Fruit fly (Drosophila melanogaster): ENCODE measurements around the gene S-Lap3.

The S-Lap3 gene

DNA sequence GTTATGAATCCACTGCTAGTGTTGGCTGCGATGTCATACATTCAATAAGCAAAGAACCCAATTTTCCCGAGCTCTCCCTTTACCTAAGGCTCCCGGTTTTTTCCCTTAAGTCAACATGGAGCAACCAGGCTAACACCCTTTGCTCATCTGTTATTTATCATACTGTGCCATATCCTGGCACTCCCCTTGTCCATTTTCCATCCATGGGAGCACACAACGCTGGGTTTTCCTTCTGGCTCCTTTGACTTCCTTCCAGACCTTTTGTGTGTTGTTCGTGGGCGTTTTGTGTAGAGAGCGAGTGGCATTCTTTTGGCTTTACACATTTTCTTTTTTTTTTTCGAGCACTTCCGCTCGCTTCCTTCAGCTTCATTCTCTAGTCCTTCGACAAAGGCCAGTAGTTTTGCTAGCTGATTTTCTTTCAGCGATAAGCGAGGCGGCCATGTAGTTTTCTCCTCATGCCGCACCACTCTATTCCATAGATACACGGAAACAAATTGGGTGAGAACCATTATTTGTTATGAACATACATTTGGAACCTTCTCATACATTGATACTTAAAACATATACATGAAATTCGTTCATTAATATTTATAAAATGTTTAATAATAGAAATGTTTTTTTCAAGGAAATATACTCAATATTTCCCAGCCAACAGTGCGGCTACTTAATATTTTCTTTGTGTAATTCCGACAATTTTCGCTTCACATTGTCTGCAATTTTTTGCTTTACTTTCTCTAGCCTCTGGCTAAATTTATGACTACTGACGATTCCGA lies 31.1 kb downstream of the S-Lap3 start (continued):
- no peak for TF ChIP-seq CG42726 (GFP tag; IDR thresholded peaks at IDR 0.05; ENCODE audit: partially characterized antibody)
- peak; percentile 36 for TF ChIP-seq grau (tag; optimal IDR thresholded peaks at IDR 0.05)
- TF ChIP-seq YL-1 (GFP tag; optimal IDR thresholded peaks at IDR 0.05), result no peak
- TF ChIP-seq chinmo (GFP tag; IDR thresholded peaks at IDR 0.05; ENCODE audit: partially characterized antibody), result no peak
- no peak for TF ChIP-seq CG43689 (GFP tag; IDR thresholded peaks at IDR 0.05)
- TF ChIP-seq Hr51 (GFP tag; optimal IDR thresholded peaks at IDR 0.05), result peak in 1 of 2 experiments; percentile 15
- peak; percentile 5 for TF ChIP-seq PHDP (tag; optimal IDR thresholded peaks at IDR 0.05)
- TF ChIP-seq CG7839 (tag; optimal IDR thresholded peaks at IDR 0.05), result peak; percentile 21
- peak; percentile 49 for TF ChIP-seq lab (GFP tag; optimal IDR thresholded peaks at IDR 0.05)
- TF ChIP-seq Mrtf (GFP tag; IDR thresholded peaks at IDR 0.05), result no peak
- no peak for TF ChIP-seq fd3F (GFP tag; optimal IDR thresholded peaks at IDR 0.05)
- TF ChIP-seq CG30020 (tag; optimal IDR thresholded peaks at IDR 0.05), result no peak
- TF ChIP-seq CG11504 (tag; optimal IDR thresholded peaks at IDR 0.05), result peak; percentile 37
- no peak for TF ChIP-seq ci (GFP tag; IDR thresholded peaks at IDR 0.05)
- TF ChIP-seq dmrt99B (tag; optimal IDR thresholded peaks at IDR 0.05), result peak; percentile 33
- no peak for TF ChIP-seq Fer2 (tag; optimal IDR thresholded peaks at IDR 0.05)
- TF ChIP-seq CG5953 (GFP tag; IDR thresholded peaks at IDR 0.05), result no peak
- TF ChIP-seq CG13775 (GFP tag; optimal IDR thresholded peaks at IDR 0.05), result no peak
- peak; percentile 22; the same call in 1 of the 3 replicates for TF ChIP-seq dysf (GFP tag; IDR thresholded peaks at IDR 0.05)
- TF ChIP-seq z (GFP tag; IDR thresholded peaks at IDR 0.05), result no peak
- no peak for TF ChIP-seq CG32767 (GFP tag; IDR thresholded peaks at IDR 0.05)
- TF ChIP-seq CG10267 (tag; optimal IDR thresholded peaks at IDR 0.05), result no peak
- no peak for TF ChIP-seq CG2889 (GFP tag; IDR thresholded peaks at IDR 0.05)
- no peak for TF ChIP-seq CG6654 (GFP tag; optimal IDR thresholded peaks at IDR 0.05)
- peak; percentile 0 for TF ChIP-seq ind (GFP tag; optimal IDR thresholded peaks at IDR 0.05)
- TF ChIP-seq mld (GFP tag; IDR thresholded peaks at IDR 0.05; ENCODE audit: partially characterized antibody), result no peak
- TF ChIP-seq ewg (GFP tag; optimal IDR thresholded peaks at IDR 0.05), result no peak
- no peak for TF ChIP-seq CG12071 (GFP tag; optimal IDR thresholded peaks at IDR 0.05)
- no peak for TF ChIP-seq BtbVII (GFP tag; optimal IDR thresholded peaks at IDR 0.05)
- no peak for TF ChIP-seq Mad (GFP tag; optimal IDR thresholded peaks at IDR 0.05)
- no peak for TF ChIP-seq Gug (GFP tag; IDR thresholded peaks at IDR 0.05)
- TF ChIP-seq CG12391 (tag; optimal IDR thresholded peaks at IDR 0.05), result no peak
- TF ChIP-seq zf30C (GFP tag; optimal IDR thresholded peaks at IDR 0.05), result no peak
- no peak for TF ChIP-seq vvl (GFP tag; IDR thresholded peaks at IDR 0.05)
- TF ChIP-seq CG13287 (GFP tag; IDR thresholded peaks at IDR 0.05; ENCODE audit: partially characterized antibody), result no peak
- no peak for TF ChIP-seq CG17612 (GFP tag; IDR thresholded peaks at IDR 0.05)
- no peak for TF ChIP-seq Nf-YC (tag; optimal IDR thresholded peaks at IDR 0.05)
- no peak for TF ChIP-seq CG10959 (GFP tag; IDR thresholded peaks at IDR 0.05)
- TF ChIP-seq CG1529 (GFP tag; optimal IDR thresholded peaks at IDR 0.05), result no peak
- TF ChIP-seq CG11723 (GFP tag; optimal IDR thresholded peaks at IDR 0.05), result no peak
- TF ChIP-seq Poxn (GFP tag; IDR thresholded peaks at IDR 0.05), result no peak
- TF ChIP-seq CG15011 (GFP tag; optimal IDR thresholded peaks at IDR 0.05), result no peak
- TF ChIP-seq CG16863 (GFP tag; optimal IDR thresholded peaks at IDR 0.05), result no peak
- TF ChIP-seq CG2678 (tag; optimal IDR thresholded peaks at IDR 0.05), result peak; percentile 40
- TF ChIP-seq Meics (GFP tag; optimal IDR thresholded peaks at IDR 0.05), result peak; percentile 34
- peak; percentile 94 for TF ChIP-seq CG13894 (tag; optimal IDR thresholded peaks at IDR 0.05)
- TF ChIP-seq Stat92E (GFP tag; optimal IDR thresholded peaks at IDR 0.05), result no peak
- TF ChIP-seq Sox102F (GFP tag; optimal IDR thresholded peaks at IDR 0.05), result peak; percentile 13
- no peak for TF ChIP-seq ap (GFP tag; IDR thresholded peaks at IDR 0.05)
